Worm (Caenorhabditis elegans) whole organism, L2 larva: ENCODE measurements around the gene cct-8.

ENCODE experiments used
- F13H6.1 ChIP-seq: sonication (generic microtip); optimal IDR thresholded peaks from 2 replicates; lab custom pipeline; 2016; ENCODE audit warnings: missing genetic modification characterization, missing compliant biosample characterization
- ama-1 ChIP-seq: fragments of 150-350 bp; optimal IDR thresholded peaks from 2 replicates; lab custom pipeline; 2018; ENCODE audit warnings: inconsistent platforms
- elt-3 ChIP-seq: sonication (generic microtip); optimal IDR thresholded peaks from 2 replicates; lab custom pipeline; 2017; ENCODE audit warnings: missing biosample characterization, missing genetic modification characterization
- fos-1 ChIP-seq: fragments of 150-350 bp; optimal IDR thresholded peaks from 2 replicates; lab custom pipeline; 2014; ENCODE audit warnings: missing biosample characterization, missing genetic modification characterization
- lsy-2 ChIP-seq, 2 experiments: fragments of 150-350 bp in 1 of 2; sonication (generic microtip) in 1 of 2; optimal IDR thresholded peaks; 2 replicates each; lab custom pipeline; 2014 to 2017; ENCODE audit warnings: missing biosample characterization in 2 of 2, missing genetic modification characterization in 2 of 2
- mab-5 ChIP-seq: fragments of 150-350 bp; optimal IDR thresholded peaks from 2 replicates; lab custom pipeline; 2014; ENCODE audit warnings: missing biosample characterization, missing genetic modification characterization
- nhr-23 ChIP-seq: fragments of 150-350 bp; optimal IDR thresholded peaks from 2 replicates; lab custom pipeline; 2014; ENCODE audit warnings: missing biosample characterization, missing genetic modification reagents, missing genetic modification characterization
- nhr-25 ChIP-seq: fragments of 150-350 bp; sonication (generic microtip); optimal IDR thresholded peaks from 3 replicates; lab custom pipeline; 2014; ENCODE audit warnings: missing biosample characterization, missing genetic modification characterization
- nhr-77 ChIP-seq: fragments of 150-350 bp; optimal IDR thresholded peaks from 2 replicates; lab custom pipeline; 2014; ENCODE audit warnings: missing biosample characterization, missing genetic modification characterization
- skn-1 ChIP-seq: sonication (generic microtip); optimal IDR thresholded peaks from 2 replicates; lab custom pipeline; 2017; ENCODE audit warnings: missing biosample characterization, missing genetic modification characterization
- snpc-4 ChIP-seq: fragments of 150-350 bp; optimal IDR thresholded peaks from 2 replicates; lab custom pipeline; 2014; ENCODE audit warnings: missing biosample characterization, missing genetic modification characterization
- unc-55 ChIP-seq: fragments of 150-350 bp; sonication (generic microtip); optimal IDR thresholded peaks from 3 replicates; lab custom pipeline; 2014; ENCODE audit warnings: missing biosample characterization, missing genetic modification reagents, missing genetic modification characterization
- unc-62 ChIP-seq: fragments of 150-350 bp; optimal IDR thresholded peaks from 2 replicates; lab custom pipeline; 2014; ENCODE audit warnings: missing biosample characterization, missing genetic modification reagents, missing genetic modification characterization

DNA sequence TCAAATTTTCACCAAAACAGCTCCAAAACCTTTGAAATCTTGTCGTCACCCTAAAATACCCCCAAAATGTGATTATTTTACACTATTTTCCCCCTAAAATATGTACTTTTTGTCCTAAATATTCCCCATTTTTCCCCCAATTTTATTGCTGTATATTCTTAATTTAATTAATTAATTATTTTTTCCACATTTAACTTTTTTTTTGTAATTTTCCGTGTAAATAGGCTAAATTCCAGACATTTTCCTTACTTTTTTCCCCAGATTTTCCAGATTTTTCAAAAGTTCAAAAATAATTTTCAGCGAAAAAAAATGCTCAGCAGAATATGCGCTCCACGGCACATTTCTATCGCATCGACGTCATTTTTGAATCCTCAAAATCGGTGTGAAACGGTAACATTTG is 3.4 kb upstream of the cct-8 start, which contains the start of gene cox-18:
- TF ChIP-seq nhr-23 (tag; lab: Kevin White, UChicago), result no peak
- TF ChIP-seq skn-1 (tag; lab: Kevin White, UChicago), result no peak
- TF ChIP-seq ama-1 (lab: Kevin White, UChicago), result no peak
- no peak for TF ChIP-seq unc-55 (GFP tag; lab: Kevin White, UChicago)
- no peak for TF ChIP-seq snpc-4 (tag; lab: Kevin White, UChicago)
- no peak for TF ChIP-seq lsy-2 (tag; optimal IDR thresholded peaks at IDR 0.05; lab: Kevin White, UChicago)
- no peak for TF ChIP-seq unc-62 (GFP tag; lab: Kevin White, UChicago)
- no peak for TF ChIP-seq elt-3 (tag; lab: Kevin White, UChicago)
- no peak for TF ChIP-seq nhr-77 (tag; lab: Kevin White, UChicago)
- TF ChIP-seq nhr-25 (tag; lab: Kevin White, UChicago), result no peak
- TF ChIP-seq F13H6.1 (tag; lab: Kevin White, UChicago), result no peak
- no peak for TF ChIP-seq mab-5 (tag; lab: Kevin White, UChicago)
- TF ChIP-seq fos-1 (tag; lab: Kevin White, UChicago), result no peak
